Fruit fly (Drosophila melanogaster): ENCODE data around the gene CG9399.

CG9399 gene

DNA sequence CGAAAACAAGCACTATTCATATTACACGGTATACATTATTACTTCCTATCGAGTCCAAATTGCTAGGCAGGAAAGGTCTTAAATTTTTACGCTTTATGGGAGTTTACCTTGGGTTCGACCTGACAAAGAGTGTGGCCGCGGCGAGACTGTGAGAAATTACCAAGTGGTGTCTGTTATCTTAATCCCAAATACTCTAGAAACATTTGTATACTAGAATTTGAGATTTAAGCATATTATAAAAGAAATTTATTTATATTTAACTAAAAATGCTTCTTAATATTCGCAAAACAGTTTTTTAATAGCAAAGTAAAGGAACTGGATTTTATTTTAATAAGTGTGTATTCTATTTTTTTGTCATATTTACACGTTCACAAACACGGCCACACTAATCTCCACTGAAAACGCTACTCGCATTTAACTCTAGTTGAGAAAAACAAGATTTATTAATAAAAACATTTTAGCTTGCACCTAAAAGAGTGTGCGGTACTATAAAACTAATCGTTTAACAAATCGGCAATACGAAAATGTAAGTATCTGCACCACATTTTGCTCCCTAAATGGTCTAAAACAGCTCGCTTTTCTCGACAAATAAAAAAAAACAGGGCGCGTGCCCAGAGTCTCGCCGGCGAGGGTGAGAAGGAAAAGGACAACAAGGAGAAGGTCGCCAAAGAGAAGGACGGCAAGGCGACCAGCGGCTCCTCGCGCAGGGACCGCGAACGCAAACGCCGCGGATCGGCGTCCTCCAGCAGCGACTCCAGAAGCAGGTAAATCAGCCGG, 22.2 kb downstream of the CG9399 start, which contains the start of the genes mura and RnpS1:
mura (minus strand) TSS at position 148 of the 777 bp plus-strand sequence.
RnpS1 (plus strand) TSS at position 376 of the 777 bp plus-strand sequence.
- TF ChIP-seq CG16779 (tag; optimal IDR thresholded peaks at IDR 0.05) = no peak
- TF ChIP-seq salr (GFP tag; optimal IDR thresholded peaks at IDR 0.05) = no peak
- TF ChIP-seq Sox14 (GFP tag; optimal IDR thresholded peaks at IDR 0.05) = peak; percentile 6
- no peak for TF ChIP-seq acj6 (GFP tag; optimal IDR thresholded peaks at IDR 0.05)
- TF ChIP-seq fkh (GFP tag; optimal IDR thresholded peaks at IDR 0.05) = peak; percentile 67
- TF ChIP-seq vri (GFP tag; optimal IDR thresholded peaks at IDR 0.05) = peak; percentile 42

dm6 chr3R:9551013-9551658, 22.9 kb downstream of the CG9399 start:
- no peak for TF ChIP-seq CG8319 (GFP tag; optimal IDR thresholded peaks at IDR 0.05)
- TF ChIP-seq CG6854 (GFP tag; optimal IDR thresholded peaks at IDR 0.05) = peak; percentile 88
- no peak for TF ChIP-seq Eip93F (GFP tag; optimal IDR thresholded peaks at IDR 0.05)
- TF ChIP-seq salr (GFP tag; optimal IDR thresholded peaks at IDR 0.05) = peak; percentile 45 to 49
- no peak for TF ChIP-seq eg (GFP tag; IDR thresholded peaks at IDR 0.05)
- no peak for TF ChIP-seq Lpt (GFP tag; optimal IDR thresholded peaks at IDR 0.05)
- TF ChIP-seq CG11762 (GFP tag; optimal IDR thresholded peaks at IDR 0.05; ENCODE audit: insufficient read depth) = peak; percentile 18
- TF ChIP-seq acj6 (GFP tag; optimal IDR thresholded peaks at IDR 0.05) = peak; percentile 18
- peak; percentile 41 for TF ChIP-seq CG10669 (GFP tag; optimal IDR thresholded peaks at IDR 0.05)
- TF ChIP-seq Eip78C (GFP tag) = peak; percentile 79
- no peak for TF ChIP-seq Hr39 (GFP tag; optimal IDR thresholded peaks at IDR 0.05)
- peak; percentile 44 for TF ChIP-seq achi (GFP tag; optimal IDR thresholded peaks at IDR 0.05)
- peak; percentile 91 for TF ChIP-seq Sox14 (GFP tag; optimal IDR thresholded peaks at IDR 0.05)
- peak; percentile 99 for TF ChIP-seq fkh (GFP tag; optimal IDR thresholded peaks at IDR 0.05)
- peak; percentile 20 for TF ChIP-seq CG3032 (tag; optimal IDR thresholded peaks at IDR 0.05)
- no peak for TF ChIP-seq Gug (GFP tag; IDR thresholded peaks at IDR 0.05)
- TF ChIP-seq CG6792 (GFP tag; optimal IDR thresholded peaks at IDR 0.05) = peak; percentile 6
- TF ChIP-seq CG11902 (GFP tag; optimal IDR thresholded peaks at IDR 0.05) = no peak
- TF ChIP-seq CG15336 (GFP tag; IDR thresholded peaks at IDR 0.05) = no peak
- peak; percentile 45 for TF ChIP-seq Sox102F (GFP tag; optimal IDR thresholded peaks at IDR 0.05)
- no peak for TF ChIP-seq cyc (GFP tag; optimal IDR thresholded peaks at IDR 0.05)
- no peak for TF ChIP-seq Sox15 (GFP tag; optimal IDR thresholded peaks at IDR 0.05)
- peak; percentile 70 for TF ChIP-seq CG9139 (GFP tag; optimal IDR thresholded peaks at IDR 0.05)
- no peak for TF ChIP-seq fd59A (GFP tag; optimal IDR thresholded peaks at IDR 0.05)
- TF ChIP-seq Ets96B (tag; optimal IDR thresholded peaks at IDR 0.05) = no peak
- TF ChIP-seq CG8119 (GFP tag; IDR thresholded peaks at IDR 0.05) = no peak
- TF ChIP-seq net (GFP tag; optimal IDR thresholded peaks at IDR 0.05) = peak; percentile 56
- TF ChIP-seq CG8632 (GFP tag; optimal IDR thresholded peaks at IDR 0.05) = no peak
- TF ChIP-seq CG6808 (GFP tag; optimal IDR thresholded peaks at IDR 0.05) = peak; percentile 68
- TF ChIP-seq CG16779 (tag; optimal IDR thresholded peaks at IDR 0.05) = peak; percentile 45
- TF ChIP-seq dac (GFP tag; optimal IDR thresholded peaks at IDR 0.05) = no peak
- TF ChIP-seq Blimp-1 (GFP tag; optimal IDR thresholded peaks at IDR 0.05) = peak; percentile 17
- no peak for TF ChIP-seq Hr4 (GFP tag; optimal IDR thresholded peaks at IDR 0.05)
- peak; percentile 42 for TF ChIP-seq CG6276 (GFP tag; optimal IDR thresholded peaks at IDR 0.05)
- no peak for TF ChIP-seq CG4318 (GFP tag; optimal IDR thresholded peaks at IDR 0.05)
- TF ChIP-seq esn (GFP tag; optimal IDR thresholded peaks at IDR 0.05) = peak; percentile 31
- TF ChIP-seq CG32006 (GFP tag; optimal IDR thresholded peaks at IDR 0.05) = peak; percentile 42
- TF ChIP-seq vri (GFP tag; optimal IDR thresholded peaks at IDR 0.05) = peak; percentile 87
- peak; percentile 51 for TF ChIP-seq dsx (GFP tag; optimal IDR thresholded peaks at IDR 0.05; ENCODE audit: poor library complexity, severe bottlenecking)
- no peak for TF ChIP-seq CG6163 (GFP tag; IDR thresholded peaks at IDR 0.05)
- peak; percentile 34 for TF ChIP-seq Eip75B (GFP tag; optimal IDR thresholded peaks at IDR 0.05)
- peak; percentile 74 for TF ChIP-seq CG3919 (GFP tag; optimal IDR thresholded peaks at IDR 0.05)
- peak; percentile 36 for TF ChIP-seq Met (GFP tag; optimal IDR thresholded peaks at IDR 0.05)
- TF ChIP-seq spab (GFP tag; optimal IDR thresholded peaks at IDR 0.05) = no peak
- TF ChIP-seq CG34406 (GFP tag; optimal IDR thresholded peaks at IDR 0.05) = peak; percentile 17
- no peak for TF ChIP-seq Smox (GFP tag; optimal IDR thresholded peaks at IDR 0.05)

All from whole organism, prepupa.